Worm (Caenorhabditis elegans) whole organism, young adult: ENCODE results near the gene F25E5.8.

Experiments used
- T07F8.4 ChIP-seq: sonication (generic microtip); optimal IDR thresholded peaks from 2 replicates; lab custom pipeline; 2016; ENCODE audit warnings: mild to moderate bottlenecking, missing genetic modification characterization, moderate library complexity, missing compliant biosample characterization
- ama-1 ChIP-seq, 3 experiments: fragments of 150-350 bp in 1 of 3; sonication (generic microtip) in 2 of 3; optimal IDR thresholded peaks; 2 replicates each; lab custom pipeline; 2014 to 2018; ENCODE audit warnings: missing biosample characterization in 2 of 3, missing genetic modification characterization in 2 of 3, missing genetic modification reagents in 2 of 3
- aptf-2 ChIP-seq: fragments of 200-800 bp; sonication (Bioruptor generic); conservative IDR thresholded peaks from 2 replicates; pipeline ENCODE4 v1.3.6; 2022; ENCODE audit warnings: missing genetic modification reagents, missing genetic modification characterization, missing compliant biosample characterization
- ceh-58 ChIP-seq: fragments of 200-800 bp; sonication (Bioruptor generic); IDR thresholded peaks from 2 replicates; pipeline ENCODE4 v1.3.6; 2022; ENCODE audit warnings: missing genetic modification characterization, missing compliant biosample characterization
- hsf-1 ChIP-seq: fragments of 200-800 bp; sonication (Bioruptor generic); IDR thresholded peaks from 2 replicates; pipeline ENCODE4 v1.3.6; 2022; ENCODE audit warnings: missing genetic modification reagents, missing genetic modification characterization, missing compliant biosample characterization
- lin-26 ChIP-seq: fragments of 200-800 bp; sonication (Bioruptor generic); IDR thresholded peaks from 2 replicates; pipeline ENCODE4 v1.3.6; 2022; ENCODE audit warnings: missing genetic modification reagents, missing genetic modification characterization, missing compliant biosample characterization
- unc-62 ChIP-seq: fragments of 150-350 bp; optimal IDR thresholded peaks from 2 replicates; lab custom pipeline; 2014; ENCODE audit warnings: missing biosample characterization, missing genetic modification reagents, missing genetic modification characterization
- ztf-22 ChIP-seq: fragments of 200-800 bp; sonication (Bioruptor generic); optimal IDR thresholded peaks from 2 replicates; lab custom pipeline; 2018; ENCODE audit warnings: mild to moderate bottlenecking, missing genetic modification characterization, moderate library complexity, missing compliant biosample characterization

- TF ChIP-seq hsf-1 (GFP tag; lab: Robert Waterston, UW) (no peak), aptf-2 (GFP tag; lab: Robert Waterston, UW) (no peak), ama-1 (optimal IDR thresholded peaks at IDR 0.05; lab: Kevin White, UChicago) (no peak), ama-1 (GFP tag; optimal IDR thresholded peaks at IDR 0.05; lab: Kevin White, UChicago) (no peak), unc-62 (no peak), T07F8.4 (tag; lab: Kevin White, UChicago) (no peak), lin-26 (GFP tag; lab: Robert Waterston, UW) (no peak), ztf-22 (GFP tag; lab: Kevin White, UChicago) (no peak), ceh-58 (GFP tag; lab: Robert Waterston, UW) (no peak)
Observed at ce11 chrV:7428880-7429279, 6.8 kb upstream of the F25E5.8 start, which contains the start of gene srw-69.
